Worm (Caenorhabditis elegans) whole organism, late embryonic: Measurements from ENCODE around the gene nhr-181.

Source experiments
- C08G9.2 ChIP-seq: sonication (generic microtip); optimal IDR thresholded peaks from 2 replicates; lab custom pipeline; 2016; ENCODE audit warnings: mild to moderate bottlenecking, missing genetic modification characterization, moderate library complexity, missing compliant biosample characterization
- K02D7.2 ChIP-seq: sonication (generic microtip); optimal IDR thresholded peaks from 2 replicates; lab custom pipeline; 2017; ENCODE audit warnings: mild to moderate bottlenecking, missing genetic modification characterization, missing compliant biosample characterization
- Y22D7AL.16 ChIP-seq: sonication (generic microtip); optimal IDR thresholded peaks from 2 replicates; lab custom pipeline; 2016; ENCODE audit warnings: missing genetic modification characterization, missing compliant biosample characterization
- ahr-1 ChIP-seq: sonication (generic microtip); optimal IDR thresholded peaks from 2 replicates; lab custom pipeline; 2016; ENCODE audit warnings: missing genetic modification characterization, missing compliant biosample characterization
- ama-1 ChIP-seq: fragments of 150-350 bp; optimal IDR thresholded peaks from 2 replicates; lab custom pipeline; 2014
- ceh-14 ChIP-seq: sonication (generic microtip); optimal IDR thresholded peaks from 2 replicates; lab custom pipeline; 2016; ENCODE audit warnings: missing genotype, missing genetic modification characterization, missing compliant biosample characterization
- ceh-18 ChIP-seq: sonication (generic microtip); optimal IDR thresholded peaks from 2 replicates; lab custom pipeline; 2016; ENCODE audit warnings: missing genetic modification characterization, missing compliant biosample characterization
- ceh-19 ChIP-seq: fragments of 200-800 bp; sonication (Bioruptor generic); optimal IDR thresholded peaks from 2 replicates; lab custom pipeline; 2018; ENCODE audit warnings: mild to moderate bottlenecking, missing genetic modification characterization, missing compliant biosample characterization
- ceh-22 ChIP-seq: sonication (generic microtip); optimal IDR thresholded peaks from 2 replicates; lab custom pipeline; 2017; ENCODE audit warnings: missing biosample characterization, missing genetic modification characterization
- ceh-30 ChIP-seq: fragments of 150-350 bp; optimal IDR thresholded peaks from 2 replicates; lab custom pipeline; 2014; ENCODE audit warnings: missing biosample characterization, missing genetic modification characterization
- ceh-31 ChIP-seq: sonication (generic microtip); optimal IDR thresholded peaks from 2 replicates; lab custom pipeline; 2016; ENCODE audit warnings: missing genetic modification characterization, missing compliant biosample characterization
- ceh-45 ChIP-seq: fragments of 200-800 bp; sonication (Bioruptor generic); IDR thresholded peaks from 2 replicates; pipeline ENCODE4 v1.3.6; 2022; ENCODE audit warnings: missing genetic modification reagents, missing genetic modification characterization, missing compliant biosample characterization
- ceh-48 ChIP-seq: sonication (generic microtip); optimal IDR thresholded peaks from 2 replicates; lab custom pipeline; 2016; ENCODE audit warnings: missing genetic modification characterization, inconsistent platforms, missing compliant biosample characterization
- ceh-6 ChIP-seq: fragments of 200-800 bp; sonication (Bioruptor generic); optimal IDR thresholded peaks from 2 replicates; lab custom pipeline; 2018; ENCODE audit warnings: mild to moderate bottlenecking, missing genetic modification characterization, missing compliant biosample characterization
- ceh-9 ChIP-seq: sonication (generic microtip); optimal IDR thresholded peaks from 2 replicates; lab custom pipeline; 2016; ENCODE audit warnings: mild to moderate bottlenecking, missing genetic modification characterization, inconsistent platforms, missing compliant biosample characterization
- che-1 ChIP-seq: sonication (generic microtip); optimal IDR thresholded peaks from 2 replicates; lab custom pipeline; 2016; ENCODE audit warnings: mild to moderate bottlenecking, missing genetic modification characterization, missing compliant biosample characterization
- elt-2 ChIP-seq: sonication (generic microtip); optimal IDR thresholded peaks from 2 replicates; lab custom pipeline; 2016; ENCODE audit warnings: missing genetic modification reagents, missing genetic modification characterization, missing compliant biosample characterization
- ets-4 ChIP-seq: sonication (generic microtip); optimal IDR thresholded peaks from 2 replicates; lab custom pipeline; 2016; ENCODE audit warnings: missing genetic modification characterization, missing compliant biosample characterization
- eyg-1 ChIP-seq: sonication (generic microtip); optimal IDR thresholded peaks from 2 replicates; lab custom pipeline; 2016; ENCODE audit warnings: missing genotype, missing genetic modification characterization, missing compliant biosample characterization
- fax-1 ChIP-seq: sonication (generic microtip); optimal IDR thresholded peaks from 2 replicates; lab custom pipeline; 2016; ENCODE audit warnings: missing genotype, missing genetic modification characterization, missing compliant biosample characterization
- gmeb-2 ChIP-seq: sonication (generic microtip); optimal IDR thresholded peaks from 2 replicates; lab custom pipeline; 2016; ENCODE audit warnings: missing genetic modification characterization, inconsistent platforms, missing compliant biosample characterization
- hlh-13 ChIP-seq: fragments of 200-800 bp; sonication (Bioruptor generic); optimal IDR thresholded peaks from 2 replicates; lab custom pipeline; 2018; ENCODE audit warnings: mild to moderate bottlenecking, missing genetic modification characterization, missing compliant biosample characterization
- hlh-15 ChIP-seq: sonication (generic microtip); optimal IDR thresholded peaks from 2 replicates; lab custom pipeline; 2016; ENCODE audit warnings: missing genetic modification characterization, missing compliant biosample characterization
- hlh-30 ChIP-seq: sonication (generic microtip); optimal IDR thresholded peaks from 2 replicates; lab custom pipeline; 2017; ENCODE audit warnings: antibody characterized with exemption, missing genetic modification characterization, missing compliant biosample characterization; ENCODE audit not compliant: insufficient read depth
- hlh-8 ChIP-seq: sonication (generic microtip); optimal IDR thresholded peaks from 2 replicates; lab custom pipeline; 2016; ENCODE audit warnings: missing genotype, missing genetic modification characterization, missing compliant biosample characterization
- lin-11 ChIP-seq: fragments of 200-800 bp; sonication (Bioruptor generic); optimal IDR thresholded peaks from 2 replicates; lab custom pipeline; 2018; ENCODE audit warnings: mild to moderate bottlenecking, missing genetic modification characterization, missing compliant biosample characterization
- madf-2 ChIP-seq: sonication (generic microtip); optimal IDR thresholded peaks from 2 replicates; lab custom pipeline; 2017; ENCODE audit warnings: missing genetic modification characterization, missing compliant biosample characterization
- nfya-1 ChIP-seq: sonication (generic microtip); optimal IDR thresholded peaks from 2 replicates; lab custom pipeline; 2017; ENCODE audit warnings: missing genetic modification characterization, mild to moderate bottlenecking, missing compliant biosample characterization, antibody characterized with exemption, moderate library complexity
- nhr-11 ChIP-seq: fragments of 150-350 bp; optimal IDR thresholded peaks from 2 replicates; lab custom pipeline; 2014; ENCODE audit warnings: missing biosample characterization, missing genetic modification characterization
- nhr-232 ChIP-seq: sonication (generic microtip); optimal IDR thresholded peaks from 2 replicates; lab custom pipeline; 2016; ENCODE audit warnings: missing genetic modification characterization, missing compliant biosample characterization
- pag-3 ChIP-seq: sonication (generic microtip); optimal IDR thresholded peaks from 2 replicates; lab custom pipeline; 2016; ENCODE audit warnings: missing compliant biosample characterization, missing genetic modification characterization, borderline replicate concordance
- pat-9 ChIP-seq: fragments of 200-800 bp; sonication (Bioruptor generic); optimal IDR thresholded peaks from 2 replicates; lab custom pipeline; 2018; ENCODE audit warnings: mild to moderate bottlenecking, missing genetic modification characterization, moderate library complexity, missing compliant biosample characterization
- pax-1 ChIP-seq: fragments of 150-350 bp; optimal IDR thresholded peaks from 2 replicates; lab custom pipeline; 2014; ENCODE audit warnings: missing biosample characterization, missing genetic modification characterization
- pha-4 ChIP-seq: fragments of 150-350 bp; optimal IDR thresholded peaks from 2 replicates; lab custom pipeline; 2018; ENCODE audit warnings: missing biosample characterization, missing genetic modification reagents, missing genetic modification characterization
- pqm-1 ChIP-seq: sonication (generic microtip); optimal IDR thresholded peaks from 2 replicates; lab custom pipeline; 2016; ENCODE audit warnings: missing genetic modification characterization, missing compliant biosample characterization
- pros-1 ChIP-seq: fragments of 150-350 bp; optimal IDR thresholded peaks from 2 replicates; lab custom pipeline; 2014; ENCODE audit warnings: missing biosample characterization, missing genetic modification reagents, missing genetic modification characterization
- rnt-1 ChIP-seq: sonication (generic microtip); optimal IDR thresholded peaks from 2 replicates; lab custom pipeline; 2016; ENCODE audit warnings: missing genetic modification characterization, missing compliant biosample characterization
- syd-9 ChIP-seq: sonication (generic microtip); optimal IDR thresholded peaks from 2 replicates; lab custom pipeline; 2016; ENCODE audit warnings: mild to moderate bottlenecking, missing genetic modification characterization, moderate library complexity, missing compliant biosample characterization
- tbx-7 ChIP-seq: sonication (generic microtip); optimal IDR thresholded peaks from 2 replicates; lab custom pipeline; 2016; ENCODE audit warnings: missing genotype, missing genetic modification characterization, missing compliant biosample characterization
- ttx-3 ChIP-seq: sonication (generic microtip); optimal IDR thresholded peaks from 2 replicates; lab custom pipeline; 2016; ENCODE audit warnings: missing genetic modification reagents, missing genetic modification characterization, missing compliant biosample characterization
- unc-42 ChIP-seq: sonication (generic microtip); optimal IDR thresholded peaks from 2 replicates; lab custom pipeline; 2016; ENCODE audit warnings: missing genotype, missing genetic modification characterization, missing compliant biosample characterization
- zip-5 ChIP-seq: sonication (generic microtip); optimal IDR thresholded peaks from 2 replicates; lab custom pipeline; 2016; ENCODE audit warnings: missing genetic modification characterization, missing compliant biosample characterization
- ztf-16 ChIP-seq: sonication (generic microtip); optimal IDR thresholded peaks from 2 replicates; lab custom pipeline; 2017; ENCODE audit warnings: missing genetic modification characterization, missing compliant biosample characterization

The nhr-181 gene

ce11 chrV:4094740-4095139, at the start of gene nhr-181:
TSS of gene nhr-181 (plus strand) at chrV:4095040.
- TF ChIP-seq nfya-1 (tag; lab: Kevin White, UChicago), result no peak
- TF ChIP-seq ahr-1 (tag; lab: Kevin White, UChicago), result no peak
- no peak for TF ChIP-seq ceh-9 (tag; lab: Kevin White, UChicago)
- no peak for TF ChIP-seq lin-11 (tag; lab: Kevin White, UChicago)
- no peak for TF ChIP-seq pha-4 (tag; lab: Kevin White, UChicago)
- TF ChIP-seq nhr-232 (tag; lab: Kevin White, UChicago), result no peak
- TF ChIP-seq ceh-6 (GFP tag; lab: Kevin White, UChicago), result no peak
- TF ChIP-seq ceh-48 (tag; lab: Kevin White, UChicago), result no peak
- TF ChIP-seq ceh-14 (tag; lab: Kevin White, UChicago), result no peak
- no peak for TF ChIP-seq unc-42 (tag; lab: Kevin White, UChicago)
- TF ChIP-seq nhr-11 (tag; lab: Kevin White, UChicago), result no peak
- TF ChIP-seq che-1 (tag; lab: Kevin White, UChicago), result no peak
- TF ChIP-seq hlh-8, result no peak
- no peak for TF ChIP-seq ceh-30 (tag; lab: Kevin White, UChicago)
- TF ChIP-seq elt-2 (tag; lab: Kevin White, UChicago), result no peak

- TF ChIP-seq rnt-1 (no peak), tbx-7 (no peak), ceh-9 (tag; lab: Kevin White, UChicago) (no peak), fax-1 (tag; lab: Kevin White, UChicago) (no peak), hlh-15 (tag; lab: Kevin White, UChicago) (no peak), madf-2 (tag; lab: Kevin White, UChicago) (no peak), K02D7.2 (no peak), pax-1 (tag; lab: Kevin White, UChicago) (no peak), ttx-3 (tag; lab: Kevin White, UChicago) (no peak), syd-9 (tag; lab: Kevin White, UChicago) (no peak), ets-4 (tag; lab: Kevin White, UChicago) (no peak)
- TF ChIP-seq, all 69 proteins: peak for 0
Measured at ce11 chrV:4046122-4046521, 48.7 kb upstream of the nhr-181 start, which contains the start of gene phat-7. TSS of gene phat-7 (plus strand) at chrV:4046422.

ce11 chrV:4047541-4047940, 47.3 kb upstream of the nhr-181 start, which contains the start of gene srh-169:
TSS of gene srh-169 (plus strand) at chrV:4047841.
- TF ChIP-seq pag-3 (no peak), elt-2 (tag; lab: Kevin White, UChicago) (no peak), fax-1 (tag; lab: Kevin White, UChicago) (no peak), ceh-48 (tag; lab: Kevin White, UChicago) (no peak), ama-1 (lab: Kevin White, UChicago) (no peak), ceh-9 (tag; lab: Kevin White, UChicago) (no peak), ceh-18 (tag; lab: Kevin White, UChicago) (no peak), pqm-1 (tag; lab: Kevin White, UChicago) (no peak), Y22D7AL.16 (no peak), syd-9 (tag; lab: Kevin White, UChicago) (no peak), hlh-8 (no peak), hlh-15 (tag; lab: Kevin White, UChicago) (no peak), rnt-1 (no peak), ceh-22 (tag; lab: Kevin White, UChicago) (no peak), ceh-30 (tag; lab: Kevin White, UChicago) (no peak), ceh-19 (GFP tag; lab: Kevin White, UChicago) (no peak), ceh-6 (GFP tag; lab: Kevin White, UChicago) (no peak), zip-5 (tag; lab: Kevin White, UChicago) (no peak), ceh-14 (tag; lab: Kevin White, UChicago) (no peak), pros-1 (tag; lab: Kevin White, UChicago) (no peak)

ce11 chrV:4055025-4055424, 39.8 kb upstream of the nhr-181 start, which contains the start of gene djr-1.2:
TSS of gene djr-1.2 (minus strand) at chrV:4055125.
- no peak for TF ChIP-seq pat-9 (tag; lab: Kevin White, UChicago)
- no peak for TF ChIP-seq ceh-31 (tag; lab: Kevin White, UChicago)
- no peak for TF ChIP-seq ceh-45 (GFP tag; lab: Robert Waterston, UW)
- TF ChIP-seq gmeb-2 (tag; lab: Kevin White, UChicago), result no peak
- TF ChIP-seq hlh-30, result no peak
- no peak for TF ChIP-seq eyg-1 (tag; lab: Kevin White, UChicago)
- no peak for TF ChIP-seq C08G9.2
- TF ChIP-seq hlh-13, result no peak
- no peak for TF ChIP-seq unc-42 (tag; lab: Kevin White, UChicago)
- TF ChIP-seq pros-1 (tag; lab: Kevin White, UChicago), result no peak
- TF ChIP-seq Y22D7AL.16, result no peak
- no peak for TF ChIP-seq ttx-3 (tag; lab: Kevin White, UChicago)
- TF ChIP-seq ztf-16 (tag; lab: Kevin White, UChicago), result no peak
- no peak for TF ChIP-seq madf-2 (tag; lab: Kevin White, UChicago)
- no peak for TF ChIP-seq ets-4 (tag; lab: Kevin White, UChicago)
- no peak for TF ChIP-seq ceh-14 (tag; lab: Kevin White, UChicago)
- no peak for TF ChIP-seq nhr-232 (tag; lab: Kevin White, UChicago)
- TF ChIP-seq, all 69 proteins: peak for 0
